Fruit fly (Drosophila melanogaster): Measurements from ENCODE around the gene CG7691.

CG7691 gene

dm6 chr3R:18582236-18582635 is 22.6 kb downstream of the CG7691 start:
- TF ChIP-seq CG17806 (tag; optimal IDR thresholded peaks at IDR 0.05) = no peak
- TF ChIP-seq gl (tag; optimal IDR thresholded peaks at IDR 0.05) = peak; percentile 6
- TF ChIP-seq CG12605 (GFP tag; IDR thresholded peaks at IDR 0.05) = no peak
- TF ChIP-seq CG9948 (tag; optimal IDR thresholded peaks at IDR 0.05) = no peak
- TF ChIP-seq EcR (GFP tag; optimal IDR thresholded peaks at IDR 0.05) = peak; percentile 62
- no peak for TF ChIP-seq CG10348 (GFP tag; IDR thresholded peaks at IDR 0.05)
- no peak for TF ChIP-seq CG14655 (GFP tag; optimal IDR thresholded peaks at IDR 0.05)
- no peak for TF ChIP-seq CG34367 (tag; optimal IDR thresholded peaks at IDR 0.05)
- TF ChIP-seq CG8159 (tag; optimal IDR thresholded peaks at IDR 0.05) = no peak
- no peak for TF ChIP-seq Pif1B (GFP tag; optimal IDR thresholded peaks at IDR 0.05)
- TF ChIP-seq CG4496 (GFP tag; IDR thresholded peaks at IDR 0.05) = no peak
- no peak for TF ChIP-seq D1 (tag; optimal IDR thresholded peaks at IDR 0.05)
- peak; percentile 21; the same call in 1 of the 2 replicates for TF ChIP-seq Ets98B (GFP tag; IDR thresholded peaks at IDR 0.05)
- no peak for TF ChIP-seq CG15710 (tag; optimal IDR thresholded peaks at IDR 0.05)
- TF ChIP-seq CG32121 (GFP tag; IDR thresholded peaks at IDR 0.05) = no peak
- no peak for TF ChIP-seq CG8301 (tag; optimal IDR thresholded peaks at IDR 0.05)
- no peak for TF ChIP-seq CG13204 (GFP tag; optimal IDR thresholded peaks at IDR 0.05)
- no peak for TF ChIP-seq rn (GFP tag; IDR thresholded peaks at IDR 0.05)
- no peak for TF ChIP-seq Snoo (tag; optimal IDR thresholded peaks at IDR 0.05)
- TF ChIP-seq fd96Ca (GFP tag; IDR thresholded peaks at IDR 0.05) = no peak
- peak; percentile 2 for TF ChIP-seq Pif1A (GFP tag; optimal IDR thresholded peaks at IDR 0.05)

- TF ChIP-seq Ets98B (GFP tag; IDR thresholded peaks at IDR 0.05) = peak; percentile 92
- peak; percentile 57 for TF ChIP-seq CG13204 (GFP tag; optimal IDR thresholded peaks at IDR 0.05)
- peak; percentile 92 for TF ChIP-seq CG8159 (tag; optimal IDR thresholded peaks at IDR 0.05)
- TF ChIP-seq CG34367 (tag; optimal IDR thresholded peaks at IDR 0.05) = peak; percentile 84
- peak; percentile 46 for TF ChIP-seq D1 (tag; optimal IDR thresholded peaks at IDR 0.05)
- TF ChIP-seq CG14655 (GFP tag; optimal IDR thresholded peaks at IDR 0.05) = peak; percentile 94
- TF ChIP-seq CG8301 (tag; optimal IDR thresholded peaks at IDR 0.05) = peak; percentile 92
- peak; percentile 63 for TF ChIP-seq Snoo (tag; optimal IDR thresholded peaks at IDR 0.05)
- peak; percentile 85 for TF ChIP-seq EcR (GFP tag; optimal IDR thresholded peaks at IDR 0.05)
- TF ChIP-seq CG15710 (tag; optimal IDR thresholded peaks at IDR 0.05) = peak; percentile 89
- peak; percentile 90 for TF ChIP-seq CG17806 (tag; optimal IDR thresholded peaks at IDR 0.05)
- TF ChIP-seq gl (tag; optimal IDR thresholded peaks at IDR 0.05) = peak; percentile 76
- TF ChIP-seq CG10348 (GFP tag; IDR thresholded peaks at IDR 0.05) = peak; percentile 58
- TF ChIP-seq CG9948 (tag; optimal IDR thresholded peaks at IDR 0.05) = peak; percentile 92
- TF ChIP-seq Pif1B (GFP tag; optimal IDR thresholded peaks at IDR 0.05) = peak; percentile 90
- peak; percentile 91 for TF ChIP-seq Pif1A (GFP tag; optimal IDR thresholded peaks at IDR 0.05)
- TF ChIP-seq CG12605 (GFP tag; IDR thresholded peaks at IDR 0.05) = peak; percentile 74
- TF ChIP-seq fd96Ca (GFP tag; IDR thresholded peaks at IDR 0.05) = peak; percentile 97
- TF ChIP-seq CG32121 (GFP tag; IDR thresholded peaks at IDR 0.05) = peak; percentile 88
- TF ChIP-seq rn (GFP tag; IDR thresholded peaks at IDR 0.05) = peak; percentile 75
- peak; percentile 93 for TF ChIP-seq CG4496 (GFP tag; IDR thresholded peaks at IDR 0.05)
Observed at dm6 chr3R:18583881-18584545, 24.3 kb downstream of the CG7691 start.

- TF ChIP-seq CG4496 (GFP tag; IDR thresholded peaks at IDR 0.05) (no peak), D1 (tag; optimal IDR thresholded peaks at IDR 0.05) (no peak), rn (GFP tag; IDR thresholded peaks at IDR 0.05) (no peak), CG15710 (tag; optimal IDR thresholded peaks at IDR 0.05) (no peak), CG14655 (GFP tag; optimal IDR thresholded peaks at IDR 0.05) (no peak), Pif1A (GFP tag; optimal IDR thresholded peaks at IDR 0.05) (no peak), CG34367 (tag; optimal IDR thresholded peaks at IDR 0.05) (no peak), Snoo (tag; optimal IDR thresholded peaks at IDR 0.05) (no peak), CG32121 (GFP tag; IDR thresholded peaks at IDR 0.05) (no peak), CG17806 (tag; optimal IDR thresholded peaks at IDR 0.05) (no peak), Pif1B (GFP tag; optimal IDR thresholded peaks at IDR 0.05) (no peak)
Observed at dm6 chr3R:18584546-18584935, 24.9 kb downstream of the CG7691 start.

- peak; percentile 64; the same call in 1 of the 2 replicates for TF ChIP-seq CG32121 (GFP tag; IDR thresholded peaks at IDR 0.05)
- peak; percentile 98 for TF ChIP-seq EcR (GFP tag; optimal IDR thresholded peaks at IDR 0.05)
- TF ChIP-seq fd96Ca (GFP tag; IDR thresholded peaks at IDR 0.05) = peak; percentile 23; the same call in 1 of the 3 replicates
- peak; percentile 76 for TF ChIP-seq CG12605 (GFP tag; IDR thresholded peaks at IDR 0.05)
- TF ChIP-seq Snoo (tag; optimal IDR thresholded peaks at IDR 0.05) = no peak
- peak; percentile 61 for TF ChIP-seq Pif1B (GFP tag; optimal IDR thresholded peaks at IDR 0.05)
- no peak for TF ChIP-seq D1 (tag; optimal IDR thresholded peaks at IDR 0.05)
- peak; percentile 25 for TF ChIP-seq CG17806 (tag; optimal IDR thresholded peaks at IDR 0.05)
- no peak for TF ChIP-seq rn (GFP tag; IDR thresholded peaks at IDR 0.05)
- peak; percentile 13 for TF ChIP-seq CG8159 (tag; optimal IDR thresholded peaks at IDR 0.05)
- TF ChIP-seq Ets98B (GFP tag; IDR thresholded peaks at IDR 0.05) = peak; percentile 48; the same call in 1 of the 2 replicates
- TF ChIP-seq CG4496 (GFP tag; IDR thresholded peaks at IDR 0.05) = peak; percentile 58
Observed at dm6 chr3R:18585259-18585858, 25.7 kb downstream of the CG7691 start.

- TF ChIP-seq CG9948 (tag; optimal IDR thresholded peaks at IDR 0.05) (no peak), EcR (GFP tag; optimal IDR thresholded peaks at IDR 0.05) (no peak), fd96Ca (GFP tag; IDR thresholded peaks at IDR 0.05) (no peak), D1 (tag; optimal IDR thresholded peaks at IDR 0.05) (no peak), rn (GFP tag; IDR thresholded peaks at IDR 0.05) (no peak), CG17806 (tag; optimal IDR thresholded peaks at IDR 0.05) (no peak), Pif1A (GFP tag; optimal IDR thresholded peaks at IDR 0.05) (no peak), gl (tag; optimal IDR thresholded peaks at IDR 0.05) (no peak), CG8159 (tag; optimal IDR thresholded peaks at IDR 0.05) (no peak), CG10348 (GFP tag; IDR thresholded peaks at IDR 0.05) (no peak), CG32121 (GFP tag; IDR thresholded peaks at IDR 0.05) (no peak), Snoo (tag; optimal IDR thresholded peaks at IDR 0.05) (no peak), Ets98B (GFP tag; IDR thresholded peaks at IDR 0.05) (no peak), CG12605 (GFP tag; IDR thresholded peaks at IDR 0.05) (no peak), CG4496 (GFP tag; IDR thresholded peaks at IDR 0.05) (no peak), CG8301 (tag; optimal IDR thresholded peaks at IDR 0.05) (no peak), Pif1B (GFP tag; optimal IDR thresholded peaks at IDR 0.05) (no peak), CG15710 (tag; optimal IDR thresholded peaks at IDR 0.05) (no peak), CG34367 (tag; optimal IDR thresholded peaks at IDR 0.05) (no peak), CG13204 (GFP tag; optimal IDR thresholded peaks at IDR 0.05) (no peak)
Observed at dm6 chr3R:18590754-18591153, 31.1 kb downstream of the CG7691 start, which contains the start of gene qin. qin (plus strand) TSS chr3R:18591027.

Measured in whole organism, pupa.